Worm (Caenorhabditis elegans) whole organism, young adult: ENCODE data around the gene srt-42.

ENCODE experiments used
- C06A6.2 ChIP-seq: fragments of 200-800 bp; sonication (Bioruptor generic); conservative IDR thresholded peaks from 2 replicates; pipeline ENCODE4 v1.3.6; 2022; ENCODE audit warnings: missing genetic modification characterization, missing compliant biosample characterization
- C17E4.6 ChIP-seq: fragments of 200-800 bp; sonication (Bioruptor generic); IDR thresholded peaks from 2 replicates; pipeline ENCODE4 v1.3.6; 2022; ENCODE audit warnings: missing genetic modification reagents, missing genetic modification characterization, missing compliant biosample characterization
- D2030.7 ChIP-seq: fragments of 200-800 bp; sonication (Bioruptor generic); IDR thresholded peaks from 2 replicates; pipeline ENCODE4 v1.3.6; 2022; ENCODE audit warnings: missing genetic modification reagents, missing genetic modification characterization, missing compliant biosample characterization
- F10E7.11 ChIP-seq: sonication (generic microtip); optimal IDR thresholded peaks from 2 replicates; lab custom pipeline; 2017; ENCODE audit warnings: mild to moderate bottlenecking, missing genetic modification characterization, moderate library complexity, missing compliant biosample characterization
- F22D6.2 ChIP-seq: sonication (generic microtip); optimal IDR thresholded peaks from 2 replicates; lab custom pipeline; 2016; ENCODE audit warnings: mild to moderate bottlenecking, missing genetic modification characterization, missing compliant biosample characterization
- F33H1.4 ChIP-seq: fragments of 200-800 bp; sonication (Bioruptor generic); IDR thresholded peaks from 2 replicates; pipeline ENCODE4 v1.3.6; 2022; ENCODE audit warnings: missing genetic modification reagents, missing genetic modification characterization, missing compliant biosample characterization
- F37B4.10 ChIP-seq: fragments of 200-800 bp; sonication (Bioruptor generic); IDR thresholded peaks from 2 replicates; pipeline ENCODE4 v1.3.6; 2022; ENCODE audit warnings: missing genetic modification characterization, missing compliant biosample characterization
- F52B5.7 ChIP-seq: sonication (generic microtip); optimal IDR thresholded peaks from 2 replicates; lab custom pipeline; 2016; ENCODE audit warnings: mild to moderate bottlenecking, missing genetic modification characterization, missing compliant biosample characterization
- F57C9.4 ChIP-seq: sonication (generic microtip); optimal IDR thresholded peaks from 2 replicates; lab custom pipeline; 2017; ENCODE audit warnings: mild to moderate bottlenecking, missing genetic modification characterization, missing compliant biosample characterization
- Y53G8AR.9 ChIP-seq: fragments of 200-800 bp; sonication (Bioruptor generic); conservative IDR thresholded peaks from 2 replicates; pipeline ENCODE4 v1.3.6; 2022; ENCODE audit warnings: missing genetic modification reagents, missing genetic modification characterization, missing compliant biosample characterization
- attf-6 ChIP-seq: fragments of 200-800 bp; sonication (Bioruptor generic); IDR thresholded peaks from 2 replicates; pipeline ENCODE4 v1.3.6; 2022; ENCODE audit warnings: missing genetic modification reagents, missing genetic modification characterization, missing compliant biosample characterization
- bed-1 ChIP-seq: fragments of 200-800 bp; sonication (Bioruptor generic); IDR thresholded peaks from 2 replicates; pipeline ENCODE4 v1.3.6; 2022; ENCODE audit warnings: missing genetic modification reagents, missing genetic modification characterization, missing compliant biosample characterization
- ceh-100 ChIP-seq: fragments of 200-800 bp; sonication (Bioruptor generic); IDR thresholded peaks from 2 replicates; pipeline ENCODE4 v1.3.6; 2022; ENCODE audit warnings: missing genetic modification reagents, missing genetic modification characterization, missing compliant biosample characterization
- egl-18 ChIP-seq: fragments of 200-800 bp; sonication (Bioruptor generic); IDR thresholded peaks from 2 replicates; pipeline ENCODE4 v1.3.6; 2022; ENCODE audit warnings: missing genetic modification reagents, missing genetic modification characterization, missing compliant biosample characterization
- hlh-26 ChIP-seq: fragments of 200-800 bp; sonication (Bioruptor generic); conservative IDR thresholded peaks from 2 replicates; pipeline ENCODE4 v1.3.6; 2022; ENCODE audit warnings: missing genetic modification reagents, missing genetic modification characterization, missing compliant biosample characterization
- let-526 ChIP-seq: fragments of 200-800 bp; sonication (Bioruptor generic); IDR thresholded peaks from 2 replicates; pipeline ENCODE4 v1.3.6; 2022; ENCODE audit warnings: missing genetic modification reagents, missing genetic modification characterization, missing compliant biosample characterization
- lir-1 ChIP-seq: fragments of 200-800 bp; sonication (Bioruptor generic); conservative IDR thresholded peaks from 2 replicates; pipeline ENCODE4 v1.3.6; 2022; ENCODE audit warnings: missing genetic modification reagents, missing genetic modification characterization, missing compliant biosample characterization
- lsl-1 ChIP-seq: fragments of 200-800 bp; sonication (Bioruptor generic); optimal IDR thresholded peaks from 2 replicates; lab custom pipeline; 2018; ENCODE audit warnings: mild to moderate bottlenecking, missing genetic modification characterization, moderate library complexity, missing compliant biosample characterization
- madf-6 ChIP-seq: fragments of 200-800 bp; sonication (Bioruptor generic); IDR thresholded peaks from 2 replicates; pipeline ENCODE4 v1.3.6; 2022; ENCODE audit warnings: missing genetic modification reagents, missing genetic modification characterization, missing compliant biosample characterization
- mcd-1 ChIP-seq: fragments of 200-800 bp; sonication (Bioruptor generic); IDR thresholded peaks from 2 replicates; pipeline ENCODE4 v1.3.6; 2022; ENCODE audit warnings: missing genetic modification reagents, missing genetic modification characterization, missing compliant biosample characterization
- mes-4 ChIP-seq: sonication (generic microtip); optimal IDR thresholded peaks from 2 replicates; lab custom pipeline; 2016; ENCODE audit warnings: missing genotype, missing genetic modification characterization, missing compliant biosample characterization
- nfya-1 ChIP-seq: sonication (generic microtip); optimal IDR thresholded peaks from 2 replicates; lab custom pipeline; 2017; ENCODE audit warnings: antibody characterized with exemption, missing compliant biosample characterization, missing genetic modification characterization, borderline replicate concordance; ENCODE audit not compliant: insufficient read depth
- nfyb-1 ChIP-seq: fragments of 200-800 bp; sonication (Bioruptor generic); IDR thresholded peaks from 2 replicates; pipeline ENCODE4 v1.3.6; 2022; ENCODE audit warnings: missing genetic modification reagents, missing genetic modification characterization, missing compliant biosample characterization
- nhr-80 ChIP-seq: sonication (generic microtip); optimal IDR thresholded peaks from 2 replicates; lab custom pipeline; 2016; ENCODE audit warnings: missing genetic modification characterization, missing compliant biosample characterization
- pha-4 ChIP-seq: fragments of 150-350 bp; sonication (generic microtip); optimal IDR thresholded peaks from 2 replicates; lab custom pipeline; 2014; ENCODE audit warnings: missing biosample characterization, missing genetic modification reagents, missing genetic modification characterization
- rcor-1 ChIP-seq: fragments of 200-800 bp; sonication (Bioruptor generic); IDR thresholded peaks from 2 replicates; pipeline ENCODE4 v1.3.6; 2022; ENCODE audit warnings: missing genetic modification reagents, missing genetic modification characterization, missing compliant biosample characterization
- sea-2 ChIP-seq: fragments of 200-800 bp; sonication (Bioruptor generic); IDR thresholded peaks from 2 replicates; pipeline ENCODE4 v1.3.6; 2022; ENCODE audit warnings: missing genetic modification characterization, missing compliant biosample characterization
- snpc-1.3 ChIP-seq: sonication (generic microtip); optimal IDR thresholded peaks from 2 replicates; lab custom pipeline; 2017; ENCODE audit warnings: missing genetic modification characterization, mild to moderate bottlenecking, missing compliant biosample characterization, antibody characterized with exemption, moderate library complexity, missing genotype, missing genetic modification reagents; ENCODE audit not compliant: insufficient read depth
- sptf-2 ChIP-seq: fragments of 200-800 bp; sonication (Bioruptor generic); optimal IDR thresholded peaks from 2 replicates; lab custom pipeline; 2018; ENCODE audit warnings: mild to moderate bottlenecking, missing genetic modification characterization, missing compliant biosample characterization
- tbp1 ChIP-seq: fragments of 200-800 bp; sonication (Bioruptor generic); optimal IDR thresholded peaks from 2 replicates; lab custom pipeline; 2018; ENCODE audit warnings: mild to moderate bottlenecking, missing genetic modification characterization, missing compliant biosample characterization
- tlf-1 ChIP-seq: fragments of 200-800 bp; sonication (Bioruptor generic); optimal IDR thresholded peaks from 2 replicates; lab custom pipeline; 2018; ENCODE audit warnings: mild to moderate bottlenecking, missing genetic modification characterization, missing compliant biosample characterization
- ztf-22 ChIP-seq: fragments of 200-800 bp; sonication (Bioruptor generic); optimal IDR thresholded peaks from 2 replicates; lab custom pipeline; 2018; ENCODE audit warnings: mild to moderate bottlenecking, missing genetic modification characterization, moderate library complexity, missing compliant biosample characterization

Gene srt-42

ce11 chrV:1773120-1773519, 34.1 kb upstream of the srt-42 start:
- TF ChIP-seq F52B5.7 (tag; lab: Kevin White, UChicago) (no peak), nhr-80 (tag; lab: Kevin White, UChicago) (peak; percentile 12), mcd-1 (GFP tag; lab: Robert Waterston, UW) (0 out of 2 replicates have a peak, but pooled peaks have one; percentile 10), ztf-22 (GFP tag; lab: Kevin White, UChicago) (no peak), D2030.7 (GFP tag; lab: Robert Waterston, UW) (0 out of 2 replicates have a peak, but pooled peaks have one; percentile 16), F10E7.11 (tag; lab: Kevin White, UChicago) (no peak), mes-4 (tag; lab: Kevin White, UChicago) (no peak), pha-4 (tag; lab: Kevin White, UChicago) (no peak), let-526 (GFP tag; lab: Robert Waterston, UW) (no peak), ceh-100 (GFP tag; lab: Robert Waterston, UW) (no peak), madf-6 (GFP tag; lab: Robert Waterston, UW) (no peak), lsl-1 (peak; percentile 77)
- TF ChIP-seq, all 124 proteins: peak for 4

DNA sequence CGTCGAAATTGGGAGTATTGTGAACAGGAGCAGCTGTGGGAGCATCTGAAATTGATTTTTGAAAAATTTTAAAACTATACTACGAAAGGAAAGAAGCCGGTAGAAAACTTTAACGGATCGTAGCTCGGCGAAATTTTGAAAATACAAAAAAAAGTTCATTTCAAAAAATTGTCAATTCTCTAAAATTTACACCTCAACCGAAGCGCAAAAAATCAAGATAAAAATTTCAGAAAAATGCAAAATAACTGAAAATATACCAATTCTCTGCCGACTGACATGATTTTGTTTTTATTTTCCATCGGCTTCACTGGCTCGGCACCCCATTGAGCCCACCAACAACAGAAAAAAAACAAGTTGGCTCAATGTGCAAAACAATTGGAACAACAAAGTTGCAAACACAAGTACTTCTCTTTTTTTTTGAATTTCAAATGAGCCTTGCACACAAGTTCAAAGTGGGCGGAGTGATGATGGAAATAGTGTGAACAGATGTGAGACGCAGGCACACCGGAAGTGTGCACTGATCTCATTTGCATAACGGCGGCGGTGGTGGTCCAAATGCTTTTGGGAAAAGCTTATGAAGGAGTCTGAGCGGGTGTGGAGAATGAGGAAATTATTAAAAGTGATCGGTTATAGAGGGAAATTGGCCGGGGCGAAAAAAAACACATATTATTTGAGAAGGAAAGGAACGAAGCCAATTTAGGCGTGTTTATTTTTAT, 32.2 kb upstream of the srt-42 start, which contains the start of gene F36H9.7:
F36H9.7 (minus strand) TSS at position 51 of the 716 bp plus-strand sequence.
- TF ChIP-seq rcor-1 (GFP tag; lab: Robert Waterston, UW) = no peak
- no peak for TF ChIP-seq madf-6 (GFP tag; lab: Robert Waterston, UW)
- no peak for TF ChIP-seq lir-1
- no peak for TF ChIP-seq tlf-1 (GFP tag; lab: Kevin White, UChicago)
- no peak for TF ChIP-seq Y53G8AR.9 (GFP tag; lab: Robert Waterston, UW)
- TF ChIP-seq egl-18 = no peak
- TF ChIP-seq F57C9.4 = no peak
- TF ChIP-seq F22D6.2 (tag; lab: Kevin White, UChicago) = no peak
- no peak for TF ChIP-seq attf-6 (GFP tag; lab: Robert Waterston, UW)
- TF ChIP-seq sptf-2 = no peak
- TF ChIP-seq C06A6.2 = no peak
- no peak for TF ChIP-seq nfya-1
- no peak for TF ChIP-seq bed-1 (GFP tag; lab: Robert Waterston, UW)

- no peak for TF ChIP-seq C17E4.6 (GFP tag; lab: Robert Waterston, UW)
- TF ChIP-seq D2030.7 (GFP tag; lab: Robert Waterston, UW) = no peak
- no peak for TF ChIP-seq F37B4.10 (GFP tag; lab: Robert Waterston, UW)
- no peak for TF ChIP-seq hlh-26 (GFP tag; lab: Robert Waterston, UW)
- TF ChIP-seq tbp1 = no peak
Measured at ce11 chrV:1779136-1779535, 28.1 kb upstream of the srt-42 start, which contains the start of gene F36H9.4. F36H9.4 (minus strand) TSS chrV:1779236.

ce11 chrV:1779994-1780393, 27.3 kb upstream of the srt-42 start:
- TF ChIP-seq nfyb-1 = peak; percentile 58; the same call in 1 of the 2 replicates
- TF ChIP-seq sea-2 (GFP tag; lab: Robert Waterston, UW) = no peak

DNA sequence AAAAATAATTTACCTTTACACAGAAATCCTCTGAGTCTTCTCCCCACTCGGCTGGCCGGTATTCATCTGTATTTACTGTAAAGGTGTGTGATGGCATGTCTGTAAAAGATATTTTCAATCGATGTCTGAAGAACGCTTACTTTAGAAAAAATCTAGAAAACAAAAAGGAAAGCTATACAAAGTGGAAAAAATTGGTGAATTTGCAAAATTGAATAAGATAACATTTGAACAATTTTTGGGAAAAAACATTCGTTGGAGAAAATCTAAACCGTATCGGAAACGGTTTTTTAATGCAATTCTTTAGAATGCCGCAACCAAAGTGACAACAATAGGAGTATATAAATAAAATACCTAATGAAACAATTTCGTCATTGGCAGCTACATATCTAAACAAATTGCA, 25.3 kb upstream of the srt-42 start, which contains the start of gene F36H9.5:
F36H9.5 (minus strand) TSS at position 101 of the 400 bp plus-strand sequence.
- TF ChIP-seq snpc-1.3 (tag; lab: Kevin White, UChicago) (no peak), F33H1.4 (no peak)
